Worm (Caenorhabditis elegans) whole organism, L1 larva: Measurements from ENCODE around the gene chil-4.
"Not testable (repeated sequence)": the region's sequence is repeated elsewhere in the genome, so short reads cannot be mapped to it uniquely, and the experiment has no call there.

Source experiments
- aly-2 ChIP-seq: fragments of 150-350 bp; optimal IDR thresholded peaks from 2 replicates; lab custom pipeline; 2014; ENCODE audit warnings: missing biosample characterization, missing genetic modification characterization
- ceh-63 ChIP-seq: fragments of 200-800 bp; sonication (Bioruptor generic); optimal IDR thresholded peaks from 2 replicates; lab custom pipeline; 2018; ENCODE audit warnings: mild to moderate bottlenecking, missing genetic modification characterization, missing compliant biosample characterization
- ceh-90 ChIP-seq: sonication (generic microtip); optimal IDR thresholded peaks from 2 replicates; lab custom pipeline; 2016; ENCODE audit warnings: missing genetic modification characterization, missing compliant biosample characterization
- efl-1 ChIP-seq, 4 experiments: fragments of 150-350 bp; optimal IDR thresholded peaks in 3 of 4; peaks in 1 of 4; 1 replicate in 1 of 4; 2 replicates in 3 of 4; lab custom pipeline; 2014; ENCODE audit warnings: missing biosample characterization in 2 of 4, missing genetic modification characterization in 2 of 4, missing genetic modification reagents in 2 of 4
- efl-3 ChIP-seq: fragments of 200-800 bp; sonication (Bioruptor generic); optimal IDR thresholded peaks from 2 replicates; lab custom pipeline; 2018; ENCODE audit warnings: mild to moderate bottlenecking, missing genetic modification characterization, missing compliant biosample characterization
- egl-13 ChIP-seq: sonication (generic microtip); optimal IDR thresholded peaks from 2 replicates; lab custom pipeline; 2016; ENCODE audit warnings: missing genotype, missing genetic modification reagents, missing genetic modification characterization, missing compliant biosample characterization
- egl-27 ChIP-seq, 2 experiments: fragments of 150-350 bp in 1 of 2; sonication (generic microtip); optimal IDR thresholded peaks; 3 replicates each; lab custom pipeline; 2017 to 2018; ENCODE audit warnings: missing biosample characterization in 2 of 2, missing genetic modification characterization in 2 of 2, missing genetic modification reagents in 2 of 2
- elt-3 ChIP-seq, 6 experiments: fragments of 150-350 bp in 1 of 6; sonication (generic microtip); optimal IDR thresholded peaks; 2 replicates each; lab custom pipeline; 2017 to 2018; ENCODE audit warnings: missing biosample characterization in 6 of 6, missing genetic modification characterization in 6 of 6, inconsistent platforms in 1 of 6
- fkh-10 ChIP-seq: sonication (generic microtip); optimal IDR thresholded peaks from 2 replicates; lab custom pipeline; 2017; ENCODE audit warnings: missing biosample characterization, missing genetic modification reagents, missing genetic modification characterization
- fkh-4 ChIP-seq: sonication (generic microtip); optimal IDR thresholded peaks from 2 replicates; lab custom pipeline; 2016; ENCODE audit warnings: missing compliant biosample characterization, missing genetic modification characterization, borderline replicate concordance
- fkh-8 ChIP-seq: sonication (generic microtip); optimal IDR thresholded peaks from 2 replicates; lab custom pipeline; 2016; ENCODE audit warnings: mild to moderate bottlenecking, missing genetic modification characterization, missing compliant biosample characterization
- hlh-17 ChIP-seq: fragments of 200-800 bp; sonication (Bioruptor generic); optimal IDR thresholded peaks from 2 replicates; lab custom pipeline; 2018; ENCODE audit warnings: missing genetic modification characterization, mild to moderate bottlenecking, missing compliant biosample characterization, moderate library complexity, borderline replicate concordance
- hlh-4 ChIP-seq: sonication (generic microtip); optimal IDR thresholded peaks from 2 replicates; lab custom pipeline; 2016; ENCODE audit warnings: mild to moderate bottlenecking, missing genetic modification characterization, missing compliant biosample characterization
- hpl-2 ChIP-seq: fragments of 150-350 bp; optimal IDR thresholded peaks from 2 replicates; lab custom pipeline; 2014; ENCODE audit warnings: missing biosample characterization, missing genetic modification reagents, missing genetic modification characterization
- lin-13 ChIP-seq: fragments of 150-350 bp; optimal IDR thresholded peaks from 2 replicates; lab custom pipeline; 2014; ENCODE audit warnings: missing biosample characterization, missing genetic modification reagents, missing genetic modification characterization
- lin-35 ChIP-seq, 2 experiments: fragments of 150-350 bp; optimal IDR thresholded peaks; 2 replicates each; lab custom pipeline; 2014; ENCODE audit warnings: missing biosample characterization in 2 of 2, missing genetic modification characterization in 2 of 2, missing genetic modification reagents in 2 of 2
- mdl-1 ChIP-seq, 2 experiments: fragments of 150-350 bp; optimal IDR thresholded peaks; 2 replicates each; lab custom pipeline; 2014 to 2017; ENCODE audit warnings: missing biosample characterization in 2 of 2, missing genetic modification characterization in 2 of 2, inconsistent platforms in 1 of 2
- mef-2 ChIP-seq: fragments of 150-350 bp; optimal IDR thresholded peaks from 2 replicates; lab custom pipeline; 2014; ENCODE audit warnings: missing biosample characterization, missing genetic modification characterization
- mep-1 ChIP-seq: fragments of 150-350 bp; optimal IDR thresholded peaks from 2 replicates; lab custom pipeline; 2014; ENCODE audit warnings: missing biosample characterization, missing genetic modification characterization
- nhr-237 ChIP-seq: fragments of 150-350 bp; optimal IDR thresholded peaks from 2 replicates; lab custom pipeline; 2014; ENCODE audit warnings: missing biosample characterization, missing genetic modification characterization
- nhr-76 ChIP-seq: sonication (generic microtip); optimal IDR thresholded peaks from 2 replicates; lab custom pipeline; 2017; ENCODE audit warnings: missing biosample characterization, missing genetic modification characterization
- pax-3 ChIP-seq: fragments of 200-800 bp; sonication (Bioruptor generic); optimal IDR thresholded peaks from 2 replicates; lab custom pipeline; 2018; ENCODE audit warnings: mild to moderate bottlenecking, missing genetic modification characterization, moderate library complexity, missing compliant biosample characterization
- rnt-1 ChIP-seq: sonication (generic microtip); optimal IDR thresholded peaks from 2 replicates; lab custom pipeline; 2016; ENCODE audit warnings: mild to moderate bottlenecking, missing genetic modification characterization, moderate library complexity, missing compliant biosample characterization
- snpc-4 ChIP-seq: fragments of 150-350 bp; optimal IDR thresholded peaks from 2 replicates; lab custom pipeline; 2014; ENCODE audit warnings: missing biosample characterization, missing genetic modification characterization
- sup-37 ChIP-seq: fragments of 200-800 bp; sonication (Bioruptor generic); optimal IDR thresholded peaks from 2 replicates; lab custom pipeline; 2018; ENCODE audit warnings: mild to moderate bottlenecking, missing genetic modification characterization, missing compliant biosample characterization
- swsn-7 ChIP-seq: sonication (generic microtip); optimal IDR thresholded peaks from 2 replicates; lab custom pipeline; 2016; ENCODE audit warnings: missing genetic modification characterization, missing compliant biosample characterization
- tbx-2 ChIP-seq: sonication (generic microtip); optimal IDR thresholded peaks from 2 replicates; lab custom pipeline; 2016; ENCODE audit warnings: missing genetic modification characterization, missing compliant biosample characterization
- unc-130 ChIP-seq: fragments of 150-350 bp; optimal IDR thresholded peaks from 2 replicates; lab custom pipeline; 2017; ENCODE audit warnings: missing biosample characterization, missing genetic modification characterization, inconsistent platforms
- unc-62 ChIP-seq: fragments of 150-350 bp; optimal IDR thresholded peaks from 2 replicates; lab custom pipeline; 2014; ENCODE audit warnings: missing biosample characterization, missing genetic modification reagents, missing genetic modification characterization
- unc-86 ChIP-seq: sonication (generic microtip); optimal IDR thresholded peaks from 2 replicates; lab custom pipeline; 2016; ENCODE audit warnings: missing genetic modification characterization, missing compliant biosample characterization
- vab-15 ChIP-seq: sonication (generic microtip); optimal IDR thresholded peaks from 2 replicates; lab custom pipeline; 2017; ENCODE audit warnings: missing genotype, mild to moderate bottlenecking, missing genetic modification characterization, missing compliant biosample characterization
- zip-4 ChIP-seq: fragments of 200-800 bp; sonication (Bioruptor generic); optimal IDR thresholded peaks from 2 replicates; lab custom pipeline; 2018; ENCODE audit warnings: mild to moderate bottlenecking, missing genetic modification characterization, moderate library complexity, missing compliant biosample characterization
- ztf-11 ChIP-seq, 2 experiments: sonication (generic microtip); optimal IDR thresholded peaks; 2 replicates each; lab custom pipeline; 2016 to 2017; ENCODE audit warnings: missing genetic modification characterization in 2 of 2, missing biosample characterization in 1 of 2, missing compliant biosample characterization in 1 of 2
- ztf-4 ChIP-seq: fragments of 150-350 bp; optimal IDR thresholded peaks from 2 replicates; lab custom pipeline; 2014; ENCODE audit warnings: missing biosample characterization, missing genetic modification characterization

Gene chil-4

DNA sequence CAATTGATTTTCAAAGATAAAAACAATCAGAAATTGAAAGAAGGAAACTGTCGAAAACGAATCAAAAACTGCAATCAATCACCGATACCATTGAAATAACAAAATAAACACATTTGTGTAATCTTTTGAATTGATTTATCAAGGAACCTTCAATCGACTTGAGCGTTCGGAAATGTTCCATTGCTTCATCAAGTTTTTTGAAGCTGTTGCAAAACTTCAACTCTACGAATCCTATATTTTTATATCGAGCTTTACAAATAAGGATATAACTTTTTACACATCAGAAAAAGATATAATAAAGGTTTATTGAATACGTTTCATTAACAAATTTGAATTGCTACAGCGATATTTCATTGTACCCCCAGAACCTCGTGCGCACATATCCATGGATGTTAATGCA, 17.4 kb upstream of the chil-4 start, which contains the start of gene chil-8:
Gene chil-8 (minus strand): TSS at position 101 of the 400 bp plus-strand sequence.
- no peak for TF ChIP-seq pax-3 (tag; lab: Kevin White, UChicago)
- TF ChIP-seq ceh-63 (GFP tag; lab: Kevin White, UChicago) = no peak
- no peak for TF ChIP-seq ztf-11 (tag; optimal IDR thresholded peaks at IDR 0.05; lab: Kevin White, UChicago)
- TF ChIP-seq hlh-4 (tag; lab: Kevin White, UChicago) = no peak
- TF ChIP-seq fkh-8 (tag; lab: Kevin White, UChicago) = no peak
- no peak for TF ChIP-seq fkh-10
- no peak for TF ChIP-seq nhr-237
- TF ChIP-seq egl-13 = no peak
- TF ChIP-seq mef-2 (tag; lab: Kevin White, UChicago) = no peak
- TF ChIP-seq mdl-1 (tag; optimal IDR thresholded peaks at IDR 0.05; lab: Kevin White, UChicago) = no peak
- TF ChIP-seq zip-4 (GFP tag; lab: Kevin White, UChicago) = no peak
- TF ChIP-seq fkh-4 = no peak
- no peak for TF ChIP-seq hpl-2

ce11 chrII:9871061-9871460, 15.5 kb upstream of the chil-4 start, which contains the start of gene chil-7:
Gene chil-7, minus strand, starts transcription at chrII:9871172.
- TF ChIP-seq egl-27 (tag; optimal IDR thresholded peaks at IDR 0.05; lab: Kevin White, UChicago) (no peak), ztf-11 (tag; optimal IDR thresholded peaks at IDR 0.05; lab: Kevin White, UChicago) (no peak), unc-86 (tag; lab: Kevin White, UChicago) (no peak), mep-1 (no peak), hlh-17 (GFP tag; lab: Kevin White, UChicago) (no peak), lin-13 (GFP tag; lab: Kevin White, UChicago) (no peak), unc-62 (GFP tag; lab: Kevin White, UChicago) (no peak)

DNA sequence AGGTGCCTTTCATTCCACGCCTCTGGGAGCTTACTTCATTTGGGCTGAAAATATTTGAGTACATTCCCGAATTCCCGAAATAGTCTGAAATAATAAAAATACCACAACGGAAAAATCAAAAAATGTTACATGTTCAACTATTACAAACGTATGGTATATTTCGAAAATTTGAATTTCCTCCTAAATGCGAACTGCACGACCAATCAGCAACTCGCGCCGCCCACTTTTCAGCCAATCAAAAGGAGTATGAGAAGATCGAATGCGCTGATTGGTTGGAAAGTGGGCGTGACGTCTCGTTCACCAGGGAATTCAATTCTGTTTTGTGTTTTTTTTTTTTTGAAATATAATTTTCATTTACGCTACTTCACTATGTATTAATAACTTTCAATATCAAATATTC, 13.2 kb upstream of the chil-4 start, which contains the start of gene old-1:
Gene old-1 (minus strand): TSS at position 50 of the 400 bp plus-strand sequence.
- TF ChIP-seq vab-15 (tag; lab: Kevin White, UChicago) = no peak
- TF ChIP-seq hlh-17 (GFP tag; lab: Kevin White, UChicago) = no peak
- no peak for TF ChIP-seq elt-3 (tag; optimal IDR thresholded peaks at IDR 0.05; lab: Kevin White, UChicago)
- TF ChIP-seq efl-1 (optimal IDR thresholded peaks at IDR 0.05; lab: Kevin White, UChicago) = no peak
- peak in 1 of 2 experiments; percentile 86 for TF ChIP-seq efl-1 (GFP tag; optimal IDR thresholded peaks at IDR 0.05 in 1 of 2; lab: Kevin White, UChicago)
- TF ChIP-seq, all 84 proteins: peak for 1

DNA sequence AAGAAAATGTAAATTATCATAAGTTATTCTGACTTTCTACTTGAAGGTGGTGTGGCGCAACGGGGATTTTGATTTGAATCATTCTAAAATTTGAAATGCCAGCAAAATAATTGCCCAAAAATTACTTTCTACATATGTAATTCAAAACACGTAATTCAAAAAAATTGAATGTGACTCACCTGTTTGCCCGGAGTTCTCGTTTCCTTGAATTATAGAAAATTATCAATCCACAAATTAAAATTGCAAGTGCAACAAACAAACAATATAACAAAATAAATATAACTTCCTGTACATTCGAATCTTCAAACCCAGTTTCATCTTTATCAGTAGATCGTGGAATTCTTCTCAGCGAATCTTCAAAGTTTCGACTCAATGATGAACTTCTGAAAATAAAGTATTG, 12.7 kb upstream of the chil-4 start:
- TF ChIP-seq fkh-4 = no peak
- TF ChIP-seq rnt-1 (tag; lab: Kevin White, UChicago) = no peak
- no peak for TF ChIP-seq sup-37 (GFP tag; lab: Kevin White, UChicago)
- TF ChIP-seq egl-27 (tag; optimal IDR thresholded peaks at IDR 0.05; lab: Kevin White, UChicago) = no peak
- TF ChIP-seq nhr-76 (tag; lab: Kevin White, UChicago) = no peak
- TF ChIP-seq, all 84 proteins: peak for 0

DNA sequence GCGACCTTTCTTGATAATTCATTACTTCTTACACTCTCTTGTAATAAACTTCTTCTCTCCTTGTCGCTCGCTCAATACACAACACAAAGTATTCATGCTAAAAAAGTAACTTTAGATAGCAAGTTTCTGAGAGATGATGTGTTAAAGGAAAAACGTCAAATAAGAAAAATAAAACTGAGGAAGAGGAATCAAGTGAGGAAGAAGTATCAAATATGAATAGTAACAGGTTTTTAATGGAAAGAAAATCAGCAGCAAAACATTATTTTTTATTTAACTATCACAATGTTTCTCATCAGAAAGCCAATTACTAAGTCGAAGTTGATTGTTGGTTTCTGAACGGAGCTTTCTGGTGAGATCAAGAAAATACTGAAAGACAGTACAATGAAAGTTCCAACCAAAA, 10.9 kb upstream of the chil-4 start, which contains the start of gene chil-1:
Gene chil-1 (minus strand): TSS at position 101 of the 400 bp plus-strand sequence.
- TF ChIP-seq sup-37 (GFP tag; lab: Kevin White, UChicago); efl-3 (GFP tag; lab: Kevin White, UChicago); nhr-237: not testable (repeated sequence)
- TF ChIP-seq, all 84 proteins: peak for 0; not testable (repeated sequence) for 84

- no peak for TF ChIP-seq swsn-7 (tag; lab: Kevin White, UChicago)
- no peak for TF ChIP-seq efl-1 (optimal IDR thresholded peaks at IDR 0.05; lab: Kevin White, UChicago)
- TF ChIP-seq efl-1 (GFP tag; optimal IDR thresholded peaks at IDR 0.05 in 1 of 2; lab: Kevin White, UChicago) = no peak
- no peak for TF ChIP-seq tbx-2 (tag; lab: Kevin White, UChicago)
- no peak for TF ChIP-seq aly-2 (tag; lab: Kevin White, UChicago)
- no peak for TF ChIP-seq snpc-4
- no peak for TF ChIP-seq ztf-4
- no peak for TF ChIP-seq ceh-90 (tag; lab: Kevin White, UChicago)
- TF ChIP-seq unc-130 (tag; lab: Kevin White, UChicago) = no peak
- no peak for TF ChIP-seq lin-35 (GFP tag; optimal IDR thresholded peaks at IDR 0.05; lab: Kevin White, UChicago)
- TF ChIP-seq, all 84 proteins: peak for 0
Observed at ce11 chrII:9862147-9862546, 6.6 kb upstream of the chil-4 start, which contains the start of gene C08H9.18. Gene C08H9.18, minus strand, starts transcription at chrII:9862247.
